Fruit fly (Drosophila melanogaster) whole organism, embryonic: ENCODE results near the gene mts.

Source experiments
- Adf1 ChIP-seq: fragments of 200-800 bp; sonication (Bioruptor generic); IDR thresholded peaks from 2 replicates; pipeline ENCODE4 v1.3.6; 2022; ENCODE audit warnings: missing biosample characterization, missing genetic modification characterization
- CG10462 ChIP-seq: fragments of 200-800 bp; sonication (Bioruptor generic); optimal IDR thresholded peaks from 2 replicates; lab custom pipeline; 2016; ENCODE audit warnings: missing biosample characterization, missing genetic modification characterization
- CG15514 ChIP-seq: fragments of 200-800 bp; sonication (Bioruptor generic); optimal IDR thresholded peaks from 3 replicates; lab custom pipeline; 2017; ENCODE audit warnings: missing biosample characterization, missing genetic modification characterization, mild to moderate bottlenecking, moderate library complexity, missing genetic modification reagents
- CG1603 ChIP-seq: fragments of 200-800 bp; sonication (Bioruptor generic); optimal IDR thresholded peaks from 2 replicates; lab custom pipeline; 2019; ENCODE audit warnings: missing biosample characterization, mild to moderate bottlenecking, missing genetic modification characterization, moderate library complexity
- CG16813 ChIP-seq: fragments of 200-800 bp; sonication (Bioruptor generic); IDR thresholded peaks from 3 replicates; pipeline ENCODE4 v1.3.6; 2022; ENCODE audit warnings: missing biosample characterization, missing genetic modification characterization; ENCODE audit not compliant: partially characterized antibody
- CG17385 ChIP-seq: fragments of 200-800 bp; sonication (Bioruptor generic); optimal IDR thresholded peaks from 3 replicates; lab custom pipeline; 2018; ENCODE audit warnings: missing biosample characterization, mild to moderate bottlenecking, missing genetic modification characterization
- CG18764 ChIP-seq: fragments of 200-800 bp; sonication (Bioruptor generic); optimal IDR thresholded peaks from 3 replicates; lab custom pipeline; 2016; ENCODE audit warnings: missing biosample characterization, missing genetic modification characterization
- CG2129 ChIP-seq: fragments of 200-800 bp; sonication (Bioruptor generic); IDR thresholded peaks from 2 replicates; pipeline ENCODE4 v1.3.6; 2022; ENCODE audit warnings: missing biosample characterization, missing genetic modification characterization; ENCODE audit not compliant: partially characterized antibody
- CG2202 ChIP-seq: fragments of 200-800 bp; sonication (Bioruptor generic); optimal IDR thresholded peaks from 2 replicates; lab custom pipeline; 2018; ENCODE audit warnings: missing biosample characterization, mild to moderate bottlenecking, missing genetic modification characterization
- CG2875 ChIP-seq: fragments of 200-800 bp; sonication (Bioruptor generic); optimal IDR thresholded peaks from 2 replicates; lab custom pipeline; 2017; ENCODE audit warnings: missing biosample characterization, mild to moderate bottlenecking, missing genetic modification characterization, missing genetic modification reagents
- CG33557 ChIP-seq: fragments of 200-800 bp; sonication (Bioruptor generic); optimal IDR thresholded peaks from 2 replicates; lab custom pipeline; 2019; ENCODE audit warnings: missing biosample characterization, mild to moderate bottlenecking, missing genetic modification characterization, moderate library complexity
- CG7357 ChIP-seq: fragments of 200-800 bp; sonication (Bioruptor generic); IDR thresholded peaks from 3 replicates; pipeline ENCODE4 v1.3.6; 2022; ENCODE audit warnings: missing biosample characterization, missing genetic modification characterization
- CG7786 ChIP-seq: fragments of 200-800 bp; sonication (Bioruptor generic); optimal IDR thresholded peaks from 2 replicates; lab custom pipeline; 2016; ENCODE audit warnings: missing biosample characterization, missing genetic modification characterization
- CG9727 ChIP-seq: fragments of 200-800 bp; sonication (Bioruptor generic); optimal IDR thresholded peaks from 3 replicates; lab custom pipeline; 2017; ENCODE audit warnings: missing biosample characterization, mild to moderate bottlenecking, missing genetic modification characterization
- CG9876 ChIP-seq: fragments of 200-800 bp; sonication (Bioruptor generic); optimal IDR thresholded peaks from 2 replicates; lab custom pipeline; 2016; ENCODE audit warnings: missing biosample characterization, missing genetic modification characterization
- CkIIα-i1 ChIP-seq: fragments of 200-800 bp; sonication (Bioruptor generic); IDR thresholded peaks from 2 replicates; pipeline ENCODE4 v1.3.6; 2022; ENCODE audit warnings: missing biosample characterization, missing genetic modification characterization
- Deaf1 ChIP-seq: fragments of 200-800 bp; optimal IDR thresholded peaks from 3 replicates; lab custom pipeline; 2019; ENCODE audit warnings: missing biosample characterization, mild to moderate bottlenecking, missing genetic modification characterization, moderate library complexity
- Dfd ChIP-seq, 2 experiments: fragments of >200 bp; optimal IDR thresholded peaks; 2 replicates each; lab custom pipeline; 2017; ENCODE audit warnings: missing biosample characterization in 2 of 2, missing genetic modification characterization in 2 of 2
- E2f1 ChIP-seq: fragments of 200-800 bp; sonication (Bioruptor generic); IDR thresholded peaks from 2 replicates; pipeline ENCODE4 v1.3.6; 2022; ENCODE audit warnings: missing biosample characterization, missing genetic modification characterization
- E2f2 ChIP-seq: fragments of 200-800 bp; sonication (Bioruptor generic); IDR thresholded peaks from 2 replicates; pipeline ENCODE4 v1.3.6; 2022; ENCODE audit warnings: missing biosample characterization, missing genetic modification characterization
- Hand ChIP-seq: fragments of 200-800 bp; sonication (Bioruptor generic); optimal IDR thresholded peaks from 2 replicates; lab custom pipeline; 2017; ENCODE audit warnings: mild to moderate bottlenecking, missing biosample characterization, missing genetic modification reagents, missing genetic modification characterization
- Lhr ChIP-seq: fragments of 200-800 bp; sonication (Bioruptor generic); optimal IDR thresholded peaks from 3 replicates; lab custom pipeline; 2017; ENCODE audit warnings: mild to moderate bottlenecking, missing biosample characterization, missing genetic modification reagents, missing genetic modification characterization
- MTF-1 ChIP-seq: fragments of 200-800 bp; sonication (Bioruptor generic); optimal IDR thresholded peaks from 2 replicates; lab custom pipeline; 2018; ENCODE audit warnings: missing biosample characterization, mild to moderate bottlenecking, missing genetic modification characterization, borderline replicate concordance
- NFAT ChIP-seq: fragments of 200-800 bp; sonication (Bioruptor generic); IDR thresholded peaks from 2 replicates; pipeline ENCODE4 v1.3.6; 2022; ENCODE audit warnings: missing biosample characterization, missing genetic modification characterization
- Sry-δ ChIP-seq: fragments of 200-800 bp; sonication (Bioruptor generic); optimal IDR thresholded peaks from 2 replicates; lab custom pipeline; 2016; ENCODE audit warnings: missing biosample characterization, missing genetic modification characterization
- bcd ChIP-seq: fragments of 200-800 bp; sonication (Bioruptor generic); optimal IDR thresholded peaks from 2 replicates; lab custom pipeline; 2017; ENCODE audit warnings: missing biosample characterization, mild to moderate bottlenecking, missing genetic modification characterization
- dan ChIP-seq: fragments of 200-800 bp; sonication (Bioruptor generic); IDR thresholded peaks from 2 replicates; pipeline ENCODE4 v1.3.6; 2022; ENCODE audit warnings: missing biosample characterization, missing genetic modification characterization
- dm ChIP-seq: fragments of 200-800 bp; sonication (Bioruptor generic); optimal IDR thresholded peaks from 3 replicates; lab custom pipeline; 2016; ENCODE audit warnings: missing biosample characterization, missing genetic modification characterization
- dmrt11E ChIP-seq: fragments of 200-800 bp; sonication (Bioruptor generic); optimal IDR thresholded peaks from 3 replicates; lab custom pipeline; 2018; ENCODE audit warnings: missing biosample characterization, mild to moderate bottlenecking, missing genetic modification characterization, moderate library complexity
- exex ChIP-seq: fragments of 200-800 bp; sonication (Bioruptor generic); optimal IDR thresholded peaks from 4 replicates; lab custom pipeline; 2018; ENCODE audit warnings: missing biosample characterization, mild to moderate bottlenecking, missing genetic modification characterization, moderate library complexity
- fru ChIP-seq: fragments of >200 bp; optimal IDR thresholded peaks from 2 replicates; lab custom pipeline; 2017
- gcm ChIP-seq: fragments of 200-800 bp; sonication (Bioruptor generic); optimal IDR thresholded peaks from 2 replicates; lab custom pipeline; 2019; ENCODE audit warnings: missing biosample characterization, mild to moderate bottlenecking, missing genetic modification characterization, moderate library complexity
- gem ChIP-seq: fragments of 200-800 bp; sonication (Bioruptor generic); optimal IDR thresholded peaks from 2 replicates; lab custom pipeline; 2019; ENCODE audit warnings: missing biosample characterization, mild to moderate bottlenecking, missing genetic modification characterization, moderate library complexity
- hkb ChIP-seq, 2 experiments: fragments of 200-800 bp in 1 of 2; fragments of >200 bp in 1 of 2; sonication (Bioruptor generic) in 1 of 2; IDR thresholded peaks in 1 of 2; optimal IDR thresholded peaks in 1 of 2; 2 replicates each; pipeline versions ENCODE4 v1.3.6 to Lab custom; 2017 to 2022; ENCODE audit warnings: missing biosample characterization in 1 of 2, missing genetic modification characterization in 1 of 2
- insv ChIP-seq, 2 experiments: fragments of 200-800 bp; sonication (Bioruptor generic); optimal IDR thresholded peaks; 3 replicates each; lab custom pipeline; 2016 to 2018; ENCODE audit warnings: missing biosample characterization in 2 of 2, missing genetic modification characterization in 2 of 2
- kay ChIP-seq: fragments of 200-800 bp; sonication (Bioruptor generic); optimal IDR thresholded peaks from 2 replicates; lab custom pipeline; 2016; ENCODE audit warnings: missing biosample characterization, missing genetic modification characterization
- lilli ChIP-seq: fragments of 200-800 bp; sonication (Bioruptor generic); optimal IDR thresholded peaks from 3 replicates; lab custom pipeline; 2016; ENCODE audit warnings: missing biosample characterization, missing genetic modification characterization
- pros ChIP-seq: fragments of 200-800 bp; sonication (Bioruptor generic); optimal IDR thresholded peaks from 3 replicates; lab custom pipeline; 2019; ENCODE audit warnings: missing biosample characterization, mild to moderate bottlenecking, missing genetic modification characterization, moderate library complexity
- psq ChIP-seq: fragments of 200-800 bp; sonication (Bioruptor generic); optimal IDR thresholded peaks from 2 replicates; lab custom pipeline; 2017; ENCODE audit warnings: missing biosample characterization, missing genetic modification characterization
- ranshi ChIP-seq: fragments of 200-800 bp; sonication (Bioruptor generic); IDR thresholded peaks from 2 replicates; pipeline ENCODE4 v1.3.6; 2022; ENCODE audit warnings: missing biosample characterization, missing genetic modification characterization
- rib ChIP-seq: fragments of 200-800 bp; sonication (Bioruptor generic); IDR thresholded peaks from 2 replicates; pipeline ENCODE4 v1.3.6; 2022; ENCODE audit warnings: missing biosample characterization, missing genetic modification characterization
- scrt ChIP-seq: fragments of 200-800 bp; sonication (Bioruptor generic); optimal IDR thresholded peaks from 2 replicates; lab custom pipeline; 2018; ENCODE audit warnings: missing biosample characterization, mild to moderate bottlenecking, missing genetic modification characterization, moderate library complexity
- sens-2 ChIP-seq: fragments of 200-800 bp; sonication (Bioruptor generic); IDR thresholded peaks from 2 replicates; pipeline ENCODE4 v1.3.6; 2022; ENCODE audit warnings: missing biosample characterization, missing genetic modification characterization
- so ChIP-seq: fragments of 200-800 bp; sonication (Bioruptor generic); IDR thresholded peaks from 3 replicates; pipeline ENCODE4 v1.3.6; 2022; ENCODE audit warnings: missing biosample characterization, missing genetic modification characterization
- sr ChIP-seq: fragments of 200-800 bp; sonication (Bioruptor generic); IDR thresholded peaks from 3 replicates; pipeline ENCODE4 v1.3.6; 2022; ENCODE audit warnings: missing biosample characterization, missing genetic modification characterization
- stwl ChIP-seq: fragments of 200-800 bp; sonication (Bioruptor generic); optimal IDR thresholded peaks from 3 replicates; lab custom pipeline; 2018; ENCODE audit warnings: missing biosample characterization, mild to moderate bottlenecking, missing genetic modification characterization, moderate library complexity
- tio ChIP-seq: fragments of 200-800 bp; sonication (Bioruptor generic); optimal IDR thresholded peaks from 2 replicates; lab custom pipeline; 2017; ENCODE audit warnings: missing biosample characterization, missing genetic modification characterization, inconsistent platforms
- tx ChIP-seq: fragments of 200-800 bp; sonication (Bioruptor generic); optimal IDR thresholded peaks from 2 replicates; lab custom pipeline; 2016; ENCODE audit warnings: missing biosample characterization, missing genetic modification characterization

mts gene

DNA sequence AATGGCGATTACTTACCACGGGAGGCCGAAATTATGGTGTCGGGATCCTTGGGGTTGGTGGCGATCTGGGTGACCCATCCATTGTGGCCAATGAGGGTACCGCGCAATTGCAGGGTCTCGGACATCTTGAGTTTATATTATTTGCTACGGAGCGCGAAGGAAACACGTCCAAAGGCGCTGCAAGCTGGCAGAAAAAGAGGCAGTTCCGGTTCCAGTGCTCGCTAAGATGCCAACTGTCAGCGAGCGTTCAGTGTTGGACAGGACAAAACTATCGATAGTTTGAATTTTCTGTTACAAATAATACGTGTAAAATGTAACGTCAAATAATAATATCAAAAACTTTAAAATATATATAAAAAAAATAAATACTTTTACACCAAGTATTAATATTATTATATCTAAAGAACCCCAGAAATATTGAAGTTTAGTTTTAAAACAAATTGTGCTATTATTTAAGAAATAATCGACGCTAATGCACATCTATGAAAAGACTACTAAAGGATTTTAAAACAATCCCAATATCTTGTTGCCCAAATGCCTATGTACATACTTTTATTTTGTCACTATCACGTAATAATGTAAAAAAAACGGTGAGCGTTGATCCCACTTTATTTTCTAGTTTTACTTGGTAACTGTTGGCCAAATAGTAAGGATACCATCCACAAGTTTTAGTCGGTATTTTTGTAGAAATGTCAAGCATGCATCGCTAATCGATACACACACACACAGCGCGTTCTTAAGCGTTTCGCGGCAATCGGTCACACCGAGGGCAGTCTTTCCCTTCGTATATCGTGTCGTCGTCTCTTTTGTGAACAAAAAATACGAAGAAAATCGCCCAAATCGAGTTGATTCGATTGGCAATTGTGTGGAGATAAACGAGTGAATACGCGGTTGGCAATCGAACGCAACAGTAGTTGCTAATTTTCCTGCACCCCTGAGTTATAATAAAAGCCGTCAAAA is at the start of gene mts, which contains the start of gene Rack1 (continued):
- peak; percentile 67 for TF ChIP-seq dmrt11E (tag; lab: Kevin White, UChicago)
- TF ChIP-seq scrt (GFP tag; lab: Kevin White, UChicago) = peak; percentile 83
- TF ChIP-seq NFAT (GFP tag; lab: Robert Waterston, UW) = peak; percentile 88
- peak; percentile 97 for TF ChIP-seq MTF-1 (GFP tag; lab: Kevin White, UChicago)
- peak; percentile 57 for TF ChIP-seq psq (GFP tag; lab: Kevin White, UChicago)
- no peak for TF ChIP-seq CG2129
- peak; percentile 50; the same call in 1 of the 2 replicates for TF ChIP-seq E2f2 (GFP tag; lab: Robert Waterston, UW)
- TF ChIP-seq sens-2 (GFP tag; lab: Robert Waterston, UW) = peak; percentile 81
- peak; percentile 57 for TF ChIP-seq stwl (tag; lab: Kevin White, UChicago)
- TF ChIP-seq Sry-δ (GFP tag; lab: Kevin White, UChicago) = peak; percentile 34
- TF ChIP-seq gcm (GFP tag; lab: Kevin White, UChicago) = peak; percentile 70
- TF ChIP-seq Dfd (GFP tag; optimal IDR thresholded peaks at IDR 0.05; lab: Kevin White, UChicago) = no peak
- peak; percentile 68 for TF ChIP-seq gem
- TF ChIP-seq lilli (GFP tag; lab: Kevin White, UChicago) = peak; percentile 70
- TF ChIP-seq CG2202 (tag; lab: Kevin White, UChicago) = peak; percentile 74
- peak in 1 of 2 experiments; percentile 69 for TF ChIP-seq insv (GFP tag; optimal IDR thresholded peaks at IDR 0.05; lab: Kevin White, UChicago)
- no peak for TF ChIP-seq fru (lab: Kevin White, UChicago)
- peak; percentile 75 for TF ChIP-seq CG7786
- peak; percentile 96 for TF ChIP-seq CG15514 (GFP tag; lab: Kevin White, UChicago)
- peak; percentile 87 for TF ChIP-seq ranshi (GFP tag; lab: Robert Waterston, UW)
- TF ChIP-seq bcd (GFP tag; lab: Kevin White, UChicago) = peak; percentile 90
- peak; percentile 39; the same call in 1 of the 2 replicates for TF ChIP-seq Adf1
- TF ChIP-seq kay = no peak
- TF ChIP-seq CkIIα-i1 (GFP tag; lab: Robert Waterston, UW) = 0 out of 2 replicates have a peak, but pooled peaks have one; percentile 7
- TF ChIP-seq rib = peak; percentile 69
- peak; percentile 62 for TF ChIP-seq CG33557 (GFP tag; lab: Kevin White, UChicago)
- no peak for TF ChIP-seq Deaf1 (tag; lab: Kevin White, UChicago)
- peak; percentile 50 for TF ChIP-seq exex (tag; lab: Kevin White, UChicago)
- TF ChIP-seq tx (GFP tag; lab: Kevin White, UChicago) = no peak
- peak; percentile 50 for TF ChIP-seq CG10462 (GFP tag; lab: Kevin White, UChicago)
- TF ChIP-seq E2f1 (GFP tag; lab: Robert Waterston, UW) = peak; percentile 64
- peak; percentile 92 for TF ChIP-seq dm (GFP tag; lab: Kevin White, UChicago)
- TF ChIP-seq Lhr (GFP tag; lab: Kevin White, UChicago) = peak; percentile 72
- TF ChIP-seq CG9727 (GFP tag; lab: Kevin White, UChicago) = peak; percentile 89
- peak; percentile 37 for TF ChIP-seq hkb (optimal IDR thresholded peaks at IDR 0.05; lab: Kevin White, UChicago)
- TF ChIP-seq hkb (GFP tag; IDR thresholded peaks at IDR 0.05; lab: Robert Waterston, UW) = peak; percentile 83
- TF ChIP-seq dan (GFP tag; lab: Robert Waterston, UW) = no peak
- TF ChIP-seq sr (GFP tag; lab: Robert Waterston, UW) = peak; percentile 83
- TF ChIP-seq tio (GFP tag; lab: Kevin White, UChicago) = no peak
- TF ChIP-seq CG1603 (tag; lab: Kevin White, UChicago) = peak; percentile 83
- TF ChIP-seq CG16813 (GFP tag; lab: Robert Waterston, UW) = peak; percentile 67
- peak; percentile 75 for TF ChIP-seq Hand (GFP tag; lab: Kevin White, UChicago)
- no peak for TF ChIP-seq CG7357 (GFP tag; lab: Robert Waterston, UW)
- peak; percentile 32 for TF ChIP-seq pros (GFP tag; lab: Kevin White, UChicago)
- peak; percentile 79 for TF ChIP-seq CG2875
- TF ChIP-seq so = peak; percentile 82; the same call in 2 of the 3 replicates
- TF ChIP-seq CG18764 (GFP tag; lab: Kevin White, UChicago) = peak; percentile 75
- peak; percentile 70 for TF ChIP-seq CG9876 (GFP tag; lab: Kevin White, UChicago)
- TF ChIP-seq CG17385 (GFP tag; lab: Kevin White, UChicago) = peak; percentile 86
